Worm (Caenorhabditis elegans): ENCODE results near the gene abcf-3.

DNA sequence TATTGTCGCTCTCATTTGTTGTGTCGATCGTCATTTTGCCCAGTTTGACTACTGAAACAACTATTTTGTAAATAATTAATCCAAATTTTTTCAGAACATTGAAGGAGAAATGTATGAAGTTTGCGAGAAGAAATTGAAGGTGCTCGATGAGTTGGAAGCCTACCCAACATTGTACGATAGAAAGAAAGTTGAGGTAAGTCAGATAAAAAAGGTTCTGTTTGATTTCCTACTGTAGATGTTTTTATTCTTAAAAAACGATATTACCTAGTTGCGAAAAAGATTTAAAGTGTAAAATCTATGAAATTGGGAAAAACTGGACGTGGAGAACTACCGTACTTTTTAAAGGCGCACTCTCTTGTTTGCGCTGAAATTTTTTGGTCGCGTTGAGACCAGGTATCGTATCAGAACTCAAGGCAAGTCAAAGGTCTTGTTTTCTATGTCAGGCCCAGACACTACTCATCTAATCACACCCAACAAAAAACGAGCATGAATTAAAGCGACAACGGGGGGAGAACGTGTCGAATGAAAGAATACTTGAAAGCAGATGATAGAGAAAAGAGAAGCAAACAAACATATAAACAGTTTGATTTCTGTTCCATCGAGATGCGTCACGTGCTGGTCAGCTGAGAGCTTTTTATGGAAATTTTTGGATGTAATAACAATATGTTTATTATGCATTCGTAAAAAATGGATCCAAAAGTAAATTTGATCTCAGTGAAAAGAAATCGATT lies 4.5 kb upstream of the abcf-3 start, which contains the start of gene efk-1:
- TF ChIP-seq nhr-76 (tag; optimal IDR thresholded peaks at IDR 0.05) (no peak), unc-30 (tag; optimal IDR thresholded peaks at IDR 0.05) (no peak), elt-2 (tag; optimal IDR thresholded peaks at IDR 0.05) (no peak), ceh-82 (tag; optimal IDR thresholded peaks at IDR 0.05) (no peak), aha-1 (tag; optimal IDR thresholded peaks at IDR 0.05) (no peak), ceh-63 (GFP tag; optimal IDR thresholded peaks at IDR 0.05) (no peak), tbx-2 (tag; optimal IDR thresholded peaks at IDR 0.05) (no peak), unc-130 (tag; optimal IDR thresholded peaks at IDR 0.05) (no peak)
